Fruit fly (Drosophila melanogaster) whole organism, embryonic: Measurements from ENCODE around the gene Muted.

ENCODE experiments used
- Aef1 ChIP-seq: fragments of 200-800 bp; sonication (Bioruptor generic); IDR thresholded peaks from 3 replicates; pipeline ENCODE4 v1.3.6; 2022; ENCODE audit warnings: missing biosample characterization, missing genetic modification characterization
- Awh ChIP-seq: fragments of 200-800 bp; sonication (Bioruptor generic); IDR thresholded peaks from 2 replicates; pipeline ENCODE4, ENCODE4 v1.3.6; 2022; ENCODE audit warnings: missing biosample characterization, missing genetic modification characterization
- CG10147 ChIP-seq: fragments of 200-800 bp; sonication (Bioruptor generic); optimal IDR thresholded peaks from 2 replicates; lab custom pipeline; 2019; ENCODE audit warnings: missing biosample characterization, mild to moderate bottlenecking, missing genetic modification characterization, moderate library complexity
- CG10321 ChIP-seq: fragments of 200-800 bp; sonication (Bioruptor generic); IDR thresholded peaks from 2 replicates; pipeline ENCODE4 v1.3.6; 2022; ENCODE audit warnings: missing biosample characterization, missing genetic modification characterization
- CG10654 ChIP-seq: fragments of 200-800 bp; sonication (Bioruptor generic); optimal IDR thresholded peaks from 2 replicates; lab custom pipeline; 2016; ENCODE audit warnings: missing biosample characterization, missing genetic modification characterization
- CG11695 ChIP-seq: fragments of 200-800 bp; sonication (Bioruptor generic); IDR thresholded peaks from 3 replicates; pipeline ENCODE4 v1.3.6; 2022; ENCODE audit warnings: missing biosample characterization, missing genetic modification characterization
- CG12071 ChIP-seq: fragments of 200-800 bp; sonication (Bioruptor generic); optimal IDR thresholded peaks from 3 replicates; lab custom pipeline; 2018; ENCODE audit warnings: missing biosample characterization, mild to moderate bottlenecking, missing genetic modification characterization
- CG12391 ChIP-seq: fragments of 200-800 bp; sonication (Bioruptor generic); optimal IDR thresholded peaks from 3 replicates; lab custom pipeline; 2018; ENCODE audit warnings: missing biosample characterization, mild to moderate bottlenecking, missing genetic modification characterization, moderate library complexity
- CG15479 ChIP-seq: fragments of 200-800 bp; sonication (Bioruptor generic); optimal IDR thresholded peaks from 3 replicates; lab custom pipeline; 2019; ENCODE audit warnings: missing biosample characterization, mild to moderate bottlenecking, missing genetic modification characterization, moderate library complexity
- CG17359 ChIP-seq: fragments of 200-800 bp; sonication (Bioruptor generic); optimal IDR thresholded peaks from 3 replicates; lab custom pipeline; 2018; ENCODE audit warnings: missing biosample characterization, mild to moderate bottlenecking, missing genetic modification characterization, moderate library complexity
- CG17612 ChIP-seq: fragments of 200-800 bp; sonication (Bioruptor generic); IDR thresholded peaks from 2 replicates; pipeline ENCODE4 v1.3.6; 2022; ENCODE audit warnings: missing biosample characterization, missing genetic modification characterization
- CG18619 ChIP-seq: fragments of 200-800 bp; sonication (Bioruptor generic); optimal IDR thresholded peaks from 3 replicates; lab custom pipeline; 2017; ENCODE audit warnings: missing biosample characterization, mild to moderate bottlenecking, missing genetic modification characterization
- CG2120 ChIP-seq: fragments of 200-800 bp; sonication (Bioruptor generic); optimal IDR thresholded peaks from 3 replicates; lab custom pipeline; 2016; ENCODE audit warnings: missing biosample characterization, missing genetic modification characterization
- CG3065 ChIP-seq: fragments of 200-800 bp; sonication (Bioruptor generic); optimal IDR thresholded peaks from 2 replicates; lab custom pipeline; 2016; ENCODE audit warnings: missing biosample characterization, missing genetic modification characterization
- CG31388 ChIP-seq: fragments of 200-800 bp; sonication (Bioruptor generic); optimal IDR thresholded peaks from 2 replicates; lab custom pipeline; 2016; ENCODE audit warnings: missing biosample characterization, missing genetic modification characterization
- CG4282 ChIP-seq: fragments of 200-800 bp; sonication (Bioruptor generic); optimal IDR thresholded peaks from 2 replicates; lab custom pipeline; 2016; ENCODE audit warnings: missing biosample characterization, missing genetic modification characterization
- CG43689 ChIP-seq: fragments of 200-800 bp; sonication (Bioruptor generic); IDR thresholded peaks from 2 replicates; pipeline ENCODE4 v1.3.6; 2022; ENCODE audit warnings: missing biosample characterization, missing genetic modification characterization
- CG4820 ChIP-seq: fragments of 200-800 bp; sonication (Bioruptor generic); optimal IDR thresholded peaks from 3 replicates; lab custom pipeline; 2016; ENCODE audit warnings: missing biosample characterization, missing genetic modification characterization
- CG7556 ChIP-seq: fragments of 200-800 bp; sonication (Bioruptor generic); optimal IDR thresholded peaks from 2 replicates; lab custom pipeline; 2017; ENCODE audit warnings: missing biosample characterization, mild to moderate bottlenecking, missing genetic modification characterization
- CG8944 ChIP-seq: fragments of 200-800 bp; sonication (Bioruptor generic); optimal IDR thresholded peaks from 3 replicates; lab custom pipeline; 2016; ENCODE audit warnings: missing biosample characterization, missing genetic modification characterization
- CG9876 ChIP-seq: fragments of 200-800 bp; sonication (Bioruptor generic); optimal IDR thresholded peaks from 2 replicates; lab custom pipeline; 2016; ENCODE audit warnings: missing biosample characterization, missing genetic modification characterization
- Fer1 ChIP-seq: fragments of 200-800 bp; sonication (Bioruptor generic); optimal IDR thresholded peaks from 2 replicates; lab custom pipeline; 2017; ENCODE audit warnings: missing biosample characterization, mild to moderate bottlenecking, missing genetic modification characterization
- Hey ChIP-seq: fragments of 200-800 bp; sonication (Bioruptor generic); optimal IDR thresholded peaks from 3 replicates; lab custom pipeline; 2018; ENCODE audit warnings: missing biosample characterization, mild to moderate bottlenecking, missing genetic modification characterization
- HmgD ChIP-seq: fragments of 200-800 bp; sonication (Bioruptor generic); optimal IDR thresholded peaks from 3 replicates; lab custom pipeline; 2016; ENCODE audit warnings: missing biosample characterization, missing genetic modification characterization
- Hmr ChIP-seq: fragments of 200-800 bp; sonication (Bioruptor generic); optimal IDR thresholded peaks from 3 replicates; lab custom pipeline; 2017; ENCODE audit warnings: mild to moderate bottlenecking, missing biosample characterization, missing genetic modification reagents, missing genetic modification characterization
- Hr3 ChIP-seq: fragments of 200-800 bp; sonication (Bioruptor generic); optimal IDR thresholded peaks from 3 replicates; lab custom pipeline; 2016; ENCODE audit warnings: missing biosample characterization, missing genetic modification characterization
- Mad ChIP-seq: fragments of 200-800 bp; sonication (Bioruptor generic); optimal IDR thresholded peaks from 2 replicates; lab custom pipeline; 2016; ENCODE audit warnings: missing biosample characterization, missing genetic modification characterization
- Nf-YC ChIP-seq: fragments of 200-800 bp; optimal IDR thresholded peaks from 3 replicates; lab custom pipeline; 2019; ENCODE audit warnings: missing biosample characterization, mild to moderate bottlenecking, missing genetic modification characterization, moderate library complexity
- Oaz ChIP-seq: fragments of 200-800 bp; sonication (Bioruptor generic); IDR thresholded peaks from 2 replicates; pipeline ENCODE4 v1.3.6; 2022; ENCODE audit warnings: missing biosample characterization, missing genetic modification characterization
- Ptx1 ChIP-seq: fragments of 200-800 bp; sonication (Bioruptor generic); IDR thresholded peaks from 2 replicates; pipeline ENCODE4 v1.3.6; 2022; ENCODE audit warnings: missing biosample characterization, missing genetic modification characterization
- Rx ChIP-seq: fragments of 200-800 bp; sonication (Bioruptor generic); IDR thresholded peaks from 2 replicates; pipeline ENCODE4 v1.3.6; 2022; ENCODE audit warnings: missing biosample characterization, missing genetic modification characterization
- Sin3A ChIP-seq: fragments of >200 bp; optimal IDR thresholded peaks from 2 replicates; lab custom pipeline; 2018
- Trl ChIP-seq, 3 experiments: fragments of >200 bp in 2 of 3; fragments of 200-800 bp in 1 of 3; sonication (Bioruptor generic) in 1 of 3; optimal IDR thresholded peaks; 2 replicates in 1 of 3; 3 replicates in 2 of 3; lab custom pipeline; 2016 to 2017; ENCODE audit warnings: missing biosample characterization in 1 of 3, missing genetic modification characterization in 1 of 3
- Vsx1 ChIP-seq: fragments of 200-800 bp; sonication (Bioruptor generic); optimal IDR thresholded peaks from 2 replicates; lab custom pipeline; 2017; ENCODE audit warnings: missing biosample characterization, mild to moderate bottlenecking, missing genetic modification characterization, missing genetic modification reagents
- ash1 ChIP-seq: fragments of 200-800 bp; sonication (Bioruptor generic); optimal IDR thresholded peaks from 2 replicates; lab custom pipeline; 2018; ENCODE audit warnings: missing biosample characterization, mild to moderate bottlenecking, missing genetic modification characterization
- az2 ChIP-seq: fragments of 200-800 bp; sonication (Bioruptor generic); optimal IDR thresholded peaks from 3 replicates; lab custom pipeline; 2016; ENCODE audit warnings: missing biosample characterization, missing genetic modification characterization
- cwo ChIP-seq: fragments of 200-800 bp; sonication (Bioruptor generic); optimal IDR thresholded peaks from 3 replicates; lab custom pipeline; 2017; ENCODE audit warnings: missing biosample characterization, missing genetic modification characterization, mild to moderate bottlenecking, moderate library complexity, missing genetic modification reagents
- da ChIP-seq: fragments of 200-800 bp; sonication (Bioruptor generic); optimal IDR thresholded peaks from 2 replicates; lab custom pipeline; 2016; ENCODE audit warnings: missing biosample characterization, missing genetic modification characterization
- dati ChIP-seq: fragments of 200-800 bp; sonication (Bioruptor generic); IDR thresholded peaks from 2 replicates; pipeline ENCODE4 v1.3.6; 2022; ENCODE audit warnings: missing biosample characterization, missing genetic modification characterization
- ftz-f1 ChIP-seq: fragments of 200-800 bp; sonication (Bioruptor generic); optimal IDR thresholded peaks from 2 replicates; lab custom pipeline; 2016; ENCODE audit warnings: missing biosample characterization, missing genetic modification characterization
- ken ChIP-seq: fragments of 200-800 bp; sonication (Bioruptor generic); IDR thresholded peaks from 3 replicates; pipeline ENCODE4 v1.3.6; 2022; ENCODE audit warnings: missing biosample characterization, missing genetic modification characterization
- oc ChIP-seq: fragments of 200-800 bp; sonication (Bioruptor generic); optimal IDR thresholded peaks from 2 replicates; lab custom pipeline; 2018; ENCODE audit warnings: missing biosample characterization, mild to moderate bottlenecking, missing genetic modification characterization, moderate library complexity
- p53 ChIP-seq: fragments of 200-800 bp; sonication (Bioruptor generic); optimal IDR thresholded peaks from 2 replicates; lab custom pipeline; 2016; ENCODE audit warnings: missing biosample characterization, missing genetic modification characterization
- pnt ChIP-seq: fragments of 200-800 bp; sonication (Bioruptor generic); optimal IDR thresholded peaks from 3 replicates; lab custom pipeline; 2016; ENCODE audit warnings: missing biosample characterization, missing genetic modification characterization
- psq ChIP-seq: fragments of 200-800 bp; sonication (Bioruptor generic); optimal IDR thresholded peaks from 2 replicates; lab custom pipeline; 2017; ENCODE audit warnings: missing biosample characterization, missing genetic modification characterization
- ro ChIP-seq: fragments of 200-800 bp; sonication (Bioruptor generic); IDR thresholded peaks from 2 replicates; pipeline ENCODE4 v1.3.6; 2022; ENCODE audit warnings: missing biosample characterization, missing genetic modification characterization
- sens ChIP-seq: fragments of 200-800 bp; sonication (Bioruptor generic); peaks from one replicate; lab custom pipeline; 2016; ENCODE audit warnings: missing biosample characterization, missing genetic modification characterization
- shn ChIP-seq: fragments of 200-800 bp; sonication (Bioruptor generic); optimal IDR thresholded peaks from 3 replicates; lab custom pipeline; 2016; ENCODE audit warnings: missing biosample characterization, missing genetic modification characterization
- stc ChIP-seq: fragments of 200-800 bp; sonication (Bioruptor generic); IDR thresholded peaks from 2 replicates; pipeline ENCODE4 v1.3.6; 2022; ENCODE audit warnings: missing biosample characterization, missing genetic modification characterization
- zen ChIP-seq: fragments of 200-800 bp; sonication (Bioruptor generic); optimal IDR thresholded peaks from 3 replicates; lab custom pipeline; 2018; ENCODE audit warnings: missing biosample characterization, mild to moderate bottlenecking, missing genetic modification characterization, moderate library complexity

The Muted gene

dm6 chr3R:22410537-22411360, 48.3 kb downstream of the Muted start, which contains the start of the genes CG13850 and lqfR (continued):
- peak; percentile 80 for TF ChIP-seq Sin3A (lab: Kevin White, UChicago)
- TF ChIP-seq ftz-f1 (GFP tag; lab: Kevin White, UChicago): peak; percentile 12
- TF ChIP-seq ash1 (GFP tag; lab: Kevin White, UChicago): no peak
- TF ChIP-seq sens (GFP tag; lab: Kevin White, UChicago): peak; percentile 94
- no peak for TF ChIP-seq CG15479 (GFP tag; lab: Kevin White, UChicago)
- TF ChIP-seq CG9876 (GFP tag; lab: Kevin White, UChicago): peak; percentile 78
- TF ChIP-seq az2 (GFP tag; lab: Kevin White, UChicago): peak; percentile 71
- peak; percentile 29 for TF ChIP-seq zen (tag; lab: Kevin White, UChicago)
- peak; percentile 77 for TF ChIP-seq Ptx1
- 0 out of 2 replicates have a peak, but pooled peaks have one; percentile 18 for TF ChIP-seq Oaz (GFP tag; lab: Robert Waterston, UW)
- TF ChIP-seq Rx (GFP tag; lab: Robert Waterston, UW): no peak
- TF ChIP-seq cwo (GFP tag; lab: Kevin White, UChicago): peak; percentile 58
- TF ChIP-seq da (GFP tag; lab: Kevin White, UChicago): peak; percentile 47
- TF ChIP-seq Vsx1 (GFP tag; lab: Kevin White, UChicago): peak; percentile 87
- TF ChIP-seq CG31388: no peak
- peak; percentile 83 for TF ChIP-seq shn (GFP tag; lab: Kevin White, UChicago)
- peak; percentile 51 for TF ChIP-seq CG4282 (GFP tag; lab: Kevin White, UChicago)
- TF ChIP-seq CG18619 (GFP tag; lab: Kevin White, UChicago): peak; percentile 77
- TF ChIP-seq Mad (GFP tag; lab: Kevin White, UChicago): peak; percentile 66
- TF ChIP-seq CG17359 (tag; lab: Kevin White, UChicago): peak; percentile 54
- no peak for TF ChIP-seq Hey (tag; lab: Kevin White, UChicago)
- TF ChIP-seq CG8944: peak; percentile 72
- TF ChIP-seq Hr3 (GFP tag; lab: Kevin White, UChicago): peak; percentile 84
- TF ChIP-seq CG7556 (GFP tag; lab: Kevin White, UChicago): peak; percentile 81
- TF ChIP-seq CG10147 (GFP tag; lab: Kevin White, UChicago): peak; percentile 6
- no peak; the same call in 1 of the 2 replicates for TF ChIP-seq stc (GFP tag; lab: Robert Waterston, UW)
- peak; percentile 61 for TF ChIP-seq pnt (GFP tag; lab: Kevin White, UChicago)
- TF ChIP-seq Fer1 (GFP tag; lab: Kevin White, UChicago): no peak
- TF ChIP-seq Nf-YC (tag; lab: Kevin White, UChicago): no peak
- TF ChIP-seq CG10321: 0 out of 2 replicates have a peak, but pooled peaks have one; percentile 4
- peak; percentile 92 for TF ChIP-seq CG2120 (GFP tag; lab: Kevin White, UChicago)
- TF ChIP-seq CG43689 (GFP tag; lab: Robert Waterston, UW): no peak; the same call in 1 of the 2 replicates
- no peak for TF ChIP-seq oc (tag; lab: Kevin White, UChicago)
- TF ChIP-seq Aef1 (GFP tag; lab: Robert Waterston, UW): no peak; the same call in 1 of the 3 replicates
- no peak for TF ChIP-seq ro (GFP tag; lab: Robert Waterston, UW)
- TF ChIP-seq p53 (GFP tag; lab: Kevin White, UChicago): no peak
- TF ChIP-seq Awh: no peak
- TF ChIP-seq dati (GFP tag; lab: Robert Waterston, UW): no peak
- TF ChIP-seq CG10654 (GFP tag; lab: Kevin White, UChicago): peak; percentile 81
- peak; percentile 83 for TF ChIP-seq CG4820 (GFP tag; lab: Kevin White, UChicago)
- TF ChIP-seq CG12391 (tag; lab: Kevin White, UChicago): peak; percentile 80
- TF ChIP-seq HmgD (GFP tag; lab: Kevin White, UChicago): peak; percentile 76
- TF ChIP-seq CG3065 (GFP tag; lab: Kevin White, UChicago): peak; percentile 21
- TF ChIP-seq Trl (optimal IDR thresholded peaks at IDR 0.05; lab: Kevin White, UChicago): no peak
- peak; percentile 83 for TF ChIP-seq Trl (GFP tag; optimal IDR thresholded peaks at IDR 0.05; lab: Kevin White, UChicago)
- TF ChIP-seq CG12071 (GFP tag; lab: Kevin White, UChicago): no peak
- peak; percentile 80 for TF ChIP-seq Hmr (GFP tag; lab: Kevin White, UChicago)
- no peak for TF ChIP-seq CG11695 (GFP tag; lab: Robert Waterston, UW)
- TF ChIP-seq ken (GFP tag; lab: Robert Waterston, UW): peak; percentile 45; the same call in 1 of the 3 replicates
- peak; percentile 8 for TF ChIP-seq psq (GFP tag; lab: Kevin White, UChicago)
- no peak for TF ChIP-seq CG17612 (GFP tag; lab: Robert Waterston, UW)
